Worm (Caenorhabditis elegans) whole organism, L3 larva: ENCODE results near the gene srsy-2.
A peak's percentile ranks its signal among the peaks of the same experiment; 100 is the strongest.

ENCODE experiments used
- ceh-82 ChIP-seq: fragments of 150-350 bp; optimal IDR thresholded peaks from 2 replicates; lab custom pipeline; 2014; ENCODE audit warnings: missing biosample characterization, missing genetic modification characterization
- elt-2 ChIP-seq: sonication (generic microtip); optimal IDR thresholded peaks from 2 replicates; lab custom pipeline; 2016; ENCODE audit warnings: missing genetic modification reagents, mild to moderate bottlenecking, missing genetic modification characterization, missing compliant biosample characterization
- mml-1 ChIP-seq: fragments of 150-350 bp; sonication (generic microtip); optimal IDR thresholded peaks from 3 replicates; lab custom pipeline; 2014; ENCODE audit warnings: missing biosample characterization, missing genetic modification characterization
- nhr-11 ChIP-seq: fragments of 150-350 bp; optimal IDR thresholded peaks from 2 replicates; lab custom pipeline; 2014; ENCODE audit warnings: missing biosample characterization, missing genetic modification characterization
- nhr-25 ChIP-seq: sonication (generic microtip); optimal IDR thresholded peaks from 2 replicates; lab custom pipeline; 2017; ENCODE audit warnings: missing biosample characterization, missing genetic modification characterization
- nhr-28 ChIP-seq: fragments of 150-350 bp; optimal IDR thresholded peaks from 2 replicates; lab custom pipeline; 2014; ENCODE audit warnings: missing biosample characterization, missing genetic modification characterization
- nhr-76 ChIP-seq: fragments of 150-350 bp; sonication (generic microtip); optimal IDR thresholded peaks from 5 replicates; lab custom pipeline; 2014; ENCODE audit warnings: missing biosample characterization, missing genetic modification characterization
- pha-4 ChIP-seq: fragments of 150-350 bp; optimal IDR thresholded peaks from 2 replicates; lab custom pipeline; 2014; ENCODE audit warnings: missing biosample characterization, missing genetic modification reagents, missing genetic modification characterization
- snpc-4 ChIP-seq: fragments of 150-350 bp; optimal IDR thresholded peaks from 2 replicates; lab custom pipeline; 2014; ENCODE audit warnings: missing biosample characterization, missing genetic modification characterization
- unc-39 ChIP-seq: sonication (generic microtip); optimal IDR thresholded peaks from 4 replicates; lab custom pipeline; 2017; ENCODE audit warnings: missing biosample characterization, missing genetic modification characterization
- ztf-11 ChIP-seq: fragments of 150-350 bp; optimal IDR thresholded peaks from 2 replicates; lab custom pipeline; 2014; ENCODE audit warnings: missing biosample characterization, missing genetic modification characterization
- ztf-4 ChIP-seq: fragments of 150-350 bp; optimal IDR thresholded peaks from 2 replicates; lab custom pipeline; 2014; ENCODE audit warnings: missing biosample characterization, missing genetic modification characterization

DNA sequence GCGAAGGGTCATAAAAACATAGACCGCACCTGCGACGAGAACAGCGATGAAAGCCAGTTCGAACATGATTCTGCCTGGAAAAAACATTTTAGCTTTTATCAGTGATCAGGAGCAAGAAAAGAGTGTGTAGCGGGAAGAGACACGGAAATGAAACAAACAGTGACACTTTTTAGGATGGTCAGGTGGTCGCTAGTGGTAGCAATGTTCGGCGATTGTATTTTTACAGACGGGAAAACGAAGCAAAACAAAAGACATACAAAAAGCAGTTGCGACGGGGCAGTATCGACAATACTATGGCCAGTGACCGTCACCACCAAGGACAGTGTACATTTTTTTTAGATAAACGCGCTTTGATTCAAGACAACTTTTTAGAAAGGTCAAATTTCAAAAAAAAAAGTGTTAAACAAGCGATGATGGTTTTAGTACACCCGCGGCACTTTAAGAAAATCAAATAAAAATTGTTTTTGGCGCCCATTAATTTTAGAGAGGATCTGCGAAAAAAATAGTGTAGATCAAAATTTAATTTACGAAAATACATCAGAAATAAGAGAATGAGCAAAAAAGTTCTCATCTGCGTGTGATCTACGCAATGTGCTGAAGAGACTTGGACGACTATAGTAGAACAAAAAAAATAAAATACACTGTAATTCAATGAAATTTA, 8.7 kb upstream of the srsy-2 start, which contains the start of gene T24H7.9:
- TF ChIP-seq ztf-11 (tag; lab: Kevin White, UChicago) = no peak
- no peak for TF ChIP-seq nhr-28 (tag; lab: Kevin White, UChicago)
- no peak for TF ChIP-seq nhr-76 (tag; lab: Kevin White, UChicago)
- no peak for TF ChIP-seq snpc-4 (tag; lab: Kevin White, UChicago)
- TF ChIP-seq unc-39 (tag; lab: Kevin White, UChicago) = no peak
- TF ChIP-seq nhr-11 (tag; lab: Kevin White, UChicago) = no peak
- TF ChIP-seq mml-1 (tag; lab: Kevin White, UChicago) = no peak
- peak; percentile 47 for TF ChIP-seq elt-2
- TF ChIP-seq nhr-25 (tag; lab: Kevin White, UChicago) = peak; percentile 30
- TF ChIP-seq pha-4 (tag; lab: Kevin White, UChicago) = peak; percentile 68
- no peak for TF ChIP-seq ceh-82 (tag; lab: Kevin White, UChicago)
- TF ChIP-seq ztf-4 (tag; lab: Kevin White, UChicago) = no peak
